Fruit fly (Drosophila melanogaster): ENCODE measurements around the gene fu.

fu gene

dm6 chrX:18709565-18709964, 52.0 kb downstream of the fu start, which contains the start of gene Cyp308a1:
TSS of gene Cyp308a1 (plus strand) at chrX:18709865.
- TF ChIP-seq CG4318 (GFP tag; optimal IDR thresholded peaks at IDR 0.05) (no peak), achi (GFP tag; optimal IDR thresholded peaks at IDR 0.05) (no peak), CG31627 (GFP tag; optimal IDR thresholded peaks at IDR 0.05) (no peak), CG11294 (GFP tag; IDR thresholded peaks at IDR 0.05) (no peak), Sox102F (GFP tag; optimal IDR thresholded peaks at IDR 0.05) (no peak), fd59A (GFP tag; optimal IDR thresholded peaks at IDR 0.05) (no peak), CG32006 (GFP tag; optimal IDR thresholded peaks at IDR 0.05) (no peak), Eip93F (GFP tag; optimal IDR thresholded peaks at IDR 0.05) (no peak), fd85E (GFP tag; optimal IDR thresholded peaks at IDR 0.05) (no peak), CG10669 (GFP tag; optimal IDR thresholded peaks at IDR 0.05) (no peak), topi (GFP tag; optimal IDR thresholded peaks at IDR 0.05) (no peak), Met (GFP tag; optimal IDR thresholded peaks at IDR 0.05) (no peak), pdm3 (GFP tag; optimal IDR thresholded peaks at IDR 0.05) (no peak), net (GFP tag; optimal IDR thresholded peaks at IDR 0.05) (no peak), acj6 (GFP tag; optimal IDR thresholded peaks at IDR 0.05) (no peak), CG6792 (GFP tag; optimal IDR thresholded peaks at IDR 0.05) (no peak), CG3919 (GFP tag; optimal IDR thresholded peaks at IDR 0.05) (no peak), CG6163 (GFP tag; IDR thresholded peaks at IDR 0.05) (no peak)
